Fruit fly (Drosophila melanogaster) whole organism, pupa: ENCODE results near the gene tsl.

Source experiments
- CG34367 ChIP-seq: fragments of 200-800 bp; sonication (Bioruptor generic); optimal IDR thresholded peaks from 2 replicates; lab custom pipeline; 2018; ENCODE audit warnings: missing biosample characterization, mild to moderate bottlenecking, missing genetic modification characterization
- CG8301 ChIP-seq: fragments of 200-800 bp; sonication (Bioruptor generic); optimal IDR thresholded peaks from 2 replicates; lab custom pipeline; 2018; ENCODE audit warnings: missing biosample characterization, mild to moderate bottlenecking, missing genetic modification characterization
- rn ChIP-seq: fragments of 200-800 bp; sonication (Bioruptor generic); IDR thresholded peaks from 2 replicates; pipeline ENCODE4 v1.3.6; 2022; ENCODE audit warnings: missing biosample characterization, missing genetic modification characterization

DNA sequence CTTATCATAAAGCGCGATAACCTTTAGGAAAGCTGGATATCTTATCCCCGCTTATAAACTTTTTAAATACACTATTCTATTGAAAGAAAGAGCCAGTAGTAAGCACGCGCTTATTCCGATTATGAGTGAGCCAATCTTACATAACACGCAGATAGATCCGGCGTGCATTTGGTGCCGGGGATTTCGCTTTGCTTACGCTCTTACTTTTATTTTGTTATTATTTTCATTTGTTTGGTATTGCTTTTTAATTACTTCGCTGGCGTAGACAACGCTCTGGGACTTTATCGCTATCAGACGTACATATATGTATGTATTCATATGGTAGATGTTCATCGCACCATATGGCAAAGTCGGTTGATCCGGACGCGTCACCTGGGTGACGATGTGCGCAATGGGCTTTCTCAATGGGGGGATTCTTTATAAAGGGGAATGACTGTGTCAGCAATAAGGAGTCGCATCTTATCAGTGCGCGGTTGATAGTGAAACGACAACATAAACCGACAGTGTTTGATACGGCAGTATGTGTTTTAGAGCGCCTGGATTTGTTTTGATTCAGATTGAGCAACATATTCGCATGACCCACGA, 41.5 kb downstream of the tsl start:
- no peak for TF ChIP-seq rn (GFP tag; lab: Robert Waterston, UW)
- no peak for TF ChIP-seq CG34367
- no peak for TF ChIP-seq CG8301 (tag; lab: Kevin White, UChicago)
